Fruit fly (Drosophila melanogaster): Measurements from ENCODE around the gene REPTOR-BP.

The REPTOR-BP gene

dm6 chr2L:10277362-10277761, 13.4 kb downstream of the REPTOR-BP start (continued):
- TF ChIP-seq D19B (GFP tag; optimal IDR thresholded peaks at IDR 0.05) (no peak), CG18764 (GFP tag; optimal IDR thresholded peaks at IDR 0.05) (no peak), sc (optimal IDR thresholded peaks at IDR 0.05) (no peak), sc (GFP tag; optimal IDR thresholded peaks at IDR 0.05) (no peak), onecut (GFP tag; IDR thresholded peaks at IDR 0.05) (no peak), lilli (GFP tag; optimal IDR thresholded peaks at IDR 0.05) (no peak), so (GFP tag; IDR thresholded peaks at IDR 0.05) (no peak), CG1024 (GFP tag; IDR thresholded peaks at IDR 0.05) (no peak), CG6254 (GFP tag; optimal IDR thresholded peaks at IDR 0.05) (no peak), Eip74EF (GFP tag; optimal IDR thresholded peaks at IDR 0.05) (no peak), pb (GFP tag; optimal IDR thresholded peaks at IDR 0.05) (no peak), CG17186 (GFP tag; optimal IDR thresholded peaks at IDR 0.05) (no peak), CG12391 (tag; optimal IDR thresholded peaks at IDR 0.05) (no peak), CG17385 (GFP tag; optimal IDR thresholded peaks at IDR 0.05) (no peak), phol (tag; optimal IDR thresholded peaks at IDR 0.05) (no peak), zfh1 (GFP tag; IDR thresholded peaks at IDR 0.05) (0 out of 3 replicates have a peak, but pooled peaks have one; percentile 12), Oaz (GFP tag; IDR thresholded peaks at IDR 0.05) (no peak), CG12659 (GFP tag; optimal IDR thresholded peaks at IDR 0.05) (peak; percentile 70), CG30431 (GFP tag; optimal IDR thresholded peaks at IDR 0.05) (no peak), CG7839 (tag; optimal IDR thresholded peaks at IDR 0.05) (no peak), run (tag; optimal IDR thresholded peaks at IDR 0.05) (no peak), repo (GFP tag; optimal IDR thresholded peaks at IDR 0.05) (no peak), CG30403 (GFP tag; optimal IDR thresholded peaks at IDR 0.05) (no peak), pnt (GFP tag; optimal IDR thresholded peaks at IDR 0.05) (no peak), hth (optimal IDR thresholded peaks at IDR 0.05) (no peak), Nf-YC (tag; optimal IDR thresholded peaks at IDR 0.05) (no peak), CG3847 (GFP tag; IDR thresholded peaks at IDR 0.05) (no peak), dmrt11E (tag; optimal IDR thresholded peaks at IDR 0.05) (no peak), dati (GFP tag; IDR thresholded peaks at IDR 0.05) (no peak), ap (GFP tag; IDR thresholded peaks at IDR 0.05) (no peak), bowl (GFP tag; IDR thresholded peaks at IDR 0.05) (no peak), gt (GFP tag; IDR thresholded peaks at IDR 0.05) (no peak), CG2202 (tag; optimal IDR thresholded peaks at IDR 0.05) (no peak), CG2116 (GFP tag; optimal IDR thresholded peaks at IDR 0.05) (peak; percentile 42), CG15073 (GFP tag; optimal IDR thresholded peaks at IDR 0.05) (no peak), cwo (GFP tag; optimal IDR thresholded peaks at IDR 0.05) (no peak), CG10209 (GFP tag; optimal IDR thresholded peaks at IDR 0.05) (no peak), pho (GFP tag; optimal IDR thresholded peaks at IDR 0.05) (no peak), eve (GFP tag; optimal IDR thresholded peaks at IDR 0.05) (no peak), dimm (GFP tag; IDR thresholded peaks at IDR 0.05) (no peak), fd96Cb (tag; optimal IDR thresholded peaks at IDR 0.05) (no peak), CG4730 (GFP tag; IDR thresholded peaks at IDR 0.05) (no peak), disco-r (GFP tag; optimal IDR thresholded peaks at IDR 0.05) (no peak), B-H2 (GFP tag; optimal IDR thresholded peaks at IDR 0.05) (peak; percentile 9), nerfin-2 (GFP tag; IDR thresholded peaks at IDR 0.05; ENCODE audit: partially characterized antibody) (peak; percentile 78), lab (GFP tag; optimal IDR thresholded peaks at IDR 0.05) (no peak), CG11398 (GFP tag; optimal IDR thresholded peaks at IDR 0.05) (no peak), Xbp1 (GFP tag; optimal IDR thresholded peaks at IDR 0.05) (no peak), PHDP (tag; optimal IDR thresholded peaks at IDR 0.05) (no peak), stwl (tag; optimal IDR thresholded peaks at IDR 0.05) (peak; percentile 59), shn (GFP tag; optimal IDR thresholded peaks at IDR 0.05) (no peak), knrl (GFP tag; IDR thresholded peaks at IDR 0.05; ENCODE audit: partially characterized antibody) (peak; percentile 92), Hr39 (optimal IDR thresholded peaks at IDR 0.05) (no peak)
